Fruit fly (Drosophila melanogaster) whole organism, embryonic: ENCODE data around the gene sud1.

Experiments
- Antp ChIP-seq: fragments of 200-800 bp; sonication (Bioruptor generic); optimal IDR thresholded peaks from 3 replicates; lab custom pipeline; 2016; ENCODE audit warnings: missing biosample characterization, missing genetic modification characterization
- Asciz ChIP-seq: fragments of 200-800 bp; sonication (Bioruptor generic); optimal IDR thresholded peaks from 2 replicates; lab custom pipeline; 2017; ENCODE audit warnings: missing biosample characterization, mild to moderate bottlenecking, missing genetic modification characterization, missing genetic modification reagents
- CG10267 ChIP-seq: fragments of 200-800 bp; sonication (Bioruptor generic); optimal IDR thresholded peaks from 2 replicates; lab custom pipeline; 2018; ENCODE audit warnings: missing biosample characterization, mild to moderate bottlenecking, missing genetic modification characterization, moderate library complexity
- CG11093 ChIP-seq: fragments of 200-800 bp; sonication (Bioruptor generic); IDR thresholded peaks from 3 replicates; pipeline ENCODE4 v1.3.6; 2022; ENCODE audit warnings: missing biosample characterization, missing genetic modification characterization
- CG12155 ChIP-seq: fragments of 200-800 bp; sonication (Bioruptor generic); optimal IDR thresholded peaks from 3 replicates; lab custom pipeline; 2016; ENCODE audit warnings: missing biosample characterization, missing genetic modification characterization
- CG13624 ChIP-seq: fragments of 200-800 bp; sonication (Bioruptor generic); optimal IDR thresholded peaks from 2 replicates; lab custom pipeline; 2016; ENCODE audit warnings: missing biosample characterization, missing genetic modification characterization
- CG14050 ChIP-seq: fragments of 200-800 bp; sonication (Bioruptor generic); IDR thresholded peaks from 3 replicates; pipeline ENCODE4 v1.3.6; 2022; ENCODE audit warnings: missing biosample characterization, missing genetic modification characterization
- CG15514 ChIP-seq: fragments of 200-800 bp; sonication (Bioruptor generic); optimal IDR thresholded peaks from 3 replicates; lab custom pipeline; 2017; ENCODE audit warnings: missing biosample characterization, missing genetic modification characterization, mild to moderate bottlenecking, moderate library complexity, missing genetic modification reagents
- CG15601 ChIP-seq: fragments of 200-800 bp; sonication (Bioruptor generic); optimal IDR thresholded peaks from 3 replicates; lab custom pipeline; 2019; ENCODE audit warnings: missing biosample characterization, mild to moderate bottlenecking, missing genetic modification characterization, moderate library complexity
- CG16813 ChIP-seq: fragments of 200-800 bp; sonication (Bioruptor generic); IDR thresholded peaks from 3 replicates; pipeline ENCODE4 v1.3.6; 2022; ENCODE audit warnings: missing biosample characterization, missing genetic modification characterization; ENCODE audit not compliant: partially characterized antibody
- CG17328 ChIP-seq: fragments of 200-800 bp; sonication (Bioruptor generic); IDR thresholded peaks from 2 replicates; pipeline ENCODE4 v1.3.6; 2022; ENCODE audit warnings: missing biosample characterization, missing genetic modification characterization
- CG17912 ChIP-seq: fragments of 200-800 bp; sonication (Bioruptor generic); optimal IDR thresholded peaks from 2 replicates; lab custom pipeline; 2018; ENCODE audit warnings: missing biosample characterization, mild to moderate bottlenecking, missing genetic modification characterization
- CG18476 ChIP-seq: fragments of 200-800 bp; sonication (Bioruptor generic); optimal IDR thresholded peaks from 2 replicates; lab custom pipeline; 2016; ENCODE audit warnings: missing biosample characterization, mild to moderate bottlenecking, missing genetic modification characterization
- CG2129 ChIP-seq: fragments of 200-800 bp; sonication (Bioruptor generic); IDR thresholded peaks from 2 replicates; pipeline ENCODE4 v1.3.6; 2022; ENCODE audit warnings: missing biosample characterization, missing genetic modification characterization; ENCODE audit not compliant: partially characterized antibody
- CG30020 ChIP-seq: fragments of 200-800 bp; optimal IDR thresholded peaks from 2 replicates; lab custom pipeline; 2019; ENCODE audit warnings: missing biosample characterization, mild to moderate bottlenecking, missing genetic modification characterization, moderate library complexity
- CG3281 ChIP-seq: fragments of 200-800 bp; sonication (Bioruptor generic); optimal IDR thresholded peaks from 3 replicates; lab custom pipeline; 2017; ENCODE audit warnings: missing biosample characterization, mild to moderate bottlenecking, missing genetic modification characterization
- CG3838 ChIP-seq: fragments of 200-800 bp; sonication (Bioruptor generic); optimal IDR thresholded peaks from 3 replicates; lab custom pipeline; 2016; ENCODE audit warnings: missing biosample characterization, missing genetic modification characterization
- CG42726 ChIP-seq: fragments of 200-800 bp; sonication (Bioruptor generic); IDR thresholded peaks from 2 replicates; pipeline ENCODE4 v1.3.6; 2022; ENCODE audit warnings: missing biosample characterization, missing genetic modification characterization; ENCODE audit not compliant: partially characterized antibody
- CG4424 ChIP-seq: fragments of 200-800 bp; sonication (Bioruptor generic); optimal IDR thresholded peaks from 3 replicates; lab custom pipeline; 2016; ENCODE audit warnings: missing biosample characterization, missing genetic modification characterization
- CG5953 ChIP-seq: fragments of 200-800 bp; sonication (Bioruptor generic); IDR thresholded peaks from 2 replicates; pipeline ENCODE4 v1.3.6; 2022; ENCODE audit warnings: missing biosample characterization, missing genetic modification characterization
- CG7745 ChIP-seq: fragments of 200-800 bp; sonication (Bioruptor generic); optimal IDR thresholded peaks from 2 replicates; lab custom pipeline; 2018; ENCODE audit warnings: missing biosample characterization, mild to moderate bottlenecking, missing genetic modification characterization, moderate library complexity
- CG9727 ChIP-seq: fragments of 200-800 bp; sonication (Bioruptor generic); optimal IDR thresholded peaks from 3 replicates; lab custom pipeline; 2017; ENCODE audit warnings: missing biosample characterization, mild to moderate bottlenecking, missing genetic modification characterization
- CG9876 ChIP-seq: fragments of 200-800 bp; sonication (Bioruptor generic); optimal IDR thresholded peaks from 2 replicates; lab custom pipeline; 2016; ENCODE audit warnings: missing biosample characterization, missing genetic modification characterization
- CTCF ChIP-seq: fragments of 200-800 bp; sonication (Bioruptor generic); optimal IDR thresholded peaks from 2 replicates; lab custom pipeline; 2017; ENCODE audit warnings: missing biosample characterization, mild to moderate bottlenecking, missing genetic modification characterization, moderate library complexity
- Chrac-16 ChIP-seq: fragments of 200-800 bp; sonication (Bioruptor generic); optimal IDR thresholded peaks from 3 replicates; lab custom pipeline; 2016; ENCODE audit warnings: missing biosample characterization, missing genetic modification characterization
- Dad ChIP-seq: fragments of 200-800 bp; sonication (Bioruptor generic); optimal IDR thresholded peaks from 3 replicates; lab custom pipeline; 2016; ENCODE audit warnings: missing biosample characterization, missing genetic modification characterization
- Dek ChIP-seq: fragments of 200-800 bp; sonication (Bioruptor generic); optimal IDR thresholded peaks from 3 replicates; lab custom pipeline; 2019; ENCODE audit warnings: missing biosample characterization, mild to moderate bottlenecking, missing genetic modification characterization, moderate library complexity
- Hsf ChIP-seq: fragments of 200-800 bp; sonication (Bioruptor generic); optimal IDR thresholded peaks from 3 replicates; lab custom pipeline; 2016; ENCODE audit warnings: missing biosample characterization, missing genetic modification characterization
- MESR4 ChIP-seq: fragments of 200-800 bp; sonication (Bioruptor generic); optimal IDR thresholded peaks from 2 replicates; lab custom pipeline; 2018; ENCODE audit warnings: missing biosample characterization, mild to moderate bottlenecking, missing genetic modification characterization, moderate library complexity
- Myb ChIP-seq: fragments of 200-800 bp; sonication (Bioruptor generic); optimal IDR thresholded peaks from 2 replicates; lab custom pipeline; 2016; ENCODE audit warnings: missing biosample characterization, missing genetic modification characterization
- Nf-YB ChIP-seq: fragments of 200-800 bp; sonication (Bioruptor generic); optimal IDR thresholded peaks from 3 replicates; lab custom pipeline; 2019; ENCODE audit warnings: missing biosample characterization, mild to moderate bottlenecking, missing genetic modification characterization, moderate library complexity
- Rfx ChIP-seq: fragments of 200-800 bp; sonication (Bioruptor generic); IDR thresholded peaks from 2 replicates; pipeline ENCODE4 v1.3.6; 2022; ENCODE audit warnings: missing biosample characterization, missing genetic modification characterization
- Xbp1 ChIP-seq: fragments of 200-800 bp; sonication (Bioruptor generic); optimal IDR thresholded peaks from 3 replicates; lab custom pipeline; 2016; ENCODE audit warnings: missing biosample characterization, mild to moderate bottlenecking, missing genetic modification characterization
- bab2 ChIP-seq: fragments of 200-800 bp; sonication (Bioruptor generic); optimal IDR thresholded peaks from 2 replicates; lab custom pipeline; 2016; ENCODE audit warnings: missing biosample characterization, missing genetic modification characterization
- bsh ChIP-seq, 2 experiments: fragments of 200-800 bp; sonication (Bioruptor generic); optimal IDR thresholded peaks; 2 replicates each; lab custom pipeline; 2017 to 2018; ENCODE audit warnings: mild to moderate bottlenecking in 2 of 2, missing biosample characterization in 2 of 2, missing genetic modification characterization in 2 of 2, moderate library complexity in 1 of 2
- chinmo ChIP-seq: fragments of 200-800 bp; sonication (Bioruptor generic); IDR thresholded peaks from 4 replicates; pipeline ENCODE4 v1.3.6; 2022; ENCODE audit warnings: missing biosample characterization, missing genetic modification characterization; ENCODE audit not compliant: partially characterized antibody
- crc ChIP-seq: fragments of 200-800 bp; sonication (Bioruptor generic); optimal IDR thresholded peaks from 2 replicates; lab custom pipeline; 2016; ENCODE audit warnings: missing biosample characterization, missing genetic modification characterization
- fd102C ChIP-seq: fragments of 200-800 bp; sonication (Bioruptor generic); optimal IDR thresholded peaks from 2 replicates; lab custom pipeline; 2018; ENCODE audit warnings: missing biosample characterization, mild to moderate bottlenecking, missing genetic modification characterization, moderate library complexity
- gro ChIP-seq: fragments of 200-800 bp; sonication (Bioruptor generic); optimal IDR thresholded peaks from 2 replicates; lab custom pipeline; 2016; ENCODE audit warnings: missing biosample characterization, missing genetic modification characterization
- ind ChIP-seq: fragments of 200-800 bp; sonication (Bioruptor generic); optimal IDR thresholded peaks from 3 replicates; lab custom pipeline; 2016; ENCODE audit warnings: missing biosample characterization, missing genetic modification characterization
- insv ChIP-seq, 2 experiments: fragments of 200-800 bp; sonication (Bioruptor generic); optimal IDR thresholded peaks; 3 replicates each; lab custom pipeline; 2016 to 2018; ENCODE audit warnings: missing biosample characterization in 2 of 2, missing genetic modification characterization in 2 of 2
- lab ChIP-seq: fragments of 200-800 bp; sonication (Bioruptor generic); optimal IDR thresholded peaks from 3 replicates; lab custom pipeline; 2017; ENCODE audit warnings: missing biosample characterization, missing genetic modification characterization, mild to moderate bottlenecking, moderate library complexity, missing genetic modification reagents
- org-1 ChIP-seq: fragments of 200-800 bp; sonication (Bioruptor generic); optimal IDR thresholded peaks from 2 replicates; lab custom pipeline; 2017; ENCODE audit warnings: missing biosample characterization, missing genetic modification characterization
- prd ChIP-seq, 3 experiments: fragments of >200 bp in 2 of 3; fragments of 200-800 bp in 1 of 3; sonication (Bioruptor generic) in 1 of 3; optimal IDR thresholded peaks in 2 of 3; IDR thresholded peaks in 1 of 3; 2 replicates in 2 of 3; 3 replicates in 1 of 3; pipeline versions ENCODE4 v1.3.6 to Lab custom; 2017 to 2022; ENCODE audit warnings: missing biosample characterization in 1 of 3, missing genetic modification characterization in 1 of 3
- sna ChIP-seq: fragments of 200-800 bp; sonication (Bioruptor generic); IDR thresholded peaks from 2 replicates; pipeline ENCODE4 v1.3.6; 2022; ENCODE audit warnings: missing biosample characterization, missing genetic modification characterization; ENCODE audit not compliant: partially characterized antibody
- sr ChIP-seq: fragments of 200-800 bp; sonication (Bioruptor generic); IDR thresholded peaks from 3 replicates; pipeline ENCODE4 v1.3.6; 2022; ENCODE audit warnings: missing biosample characterization, missing genetic modification characterization
- stwl ChIP-seq: fragments of 200-800 bp; sonication (Bioruptor generic); optimal IDR thresholded peaks from 3 replicates; lab custom pipeline; 2018; ENCODE audit warnings: missing biosample characterization, mild to moderate bottlenecking, missing genetic modification characterization, moderate library complexity
- vfl ChIP-seq: fragments of 200-800 bp; sonication (Bioruptor generic); optimal IDR thresholded peaks from 2 replicates; lab custom pipeline; 2016; ENCODE audit warnings: missing biosample characterization, missing genetic modification characterization

sud1 gene

dm6 chr3R:24944920-24945853 lies 27.5 kb upstream of the sud1 start, which contains the start of the genes ssh and Nmnat (continued):
- peak; percentile 19; the same call in 1 of the 4 replicates for TF ChIP-seq chinmo (GFP tag; lab: Robert Waterston, UW)
- TF ChIP-seq lab, result no peak
- TF ChIP-seq Rfx, result peak; percentile 67
- TF ChIP-seq CG18476 (GFP tag; lab: Kevin White, UChicago), result no peak
- peak; percentile 44 for TF ChIP-seq CG3281
- TF ChIP-seq Xbp1, result peak; percentile 48
- TF ChIP-seq insv (GFP tag; optimal IDR thresholded peaks at IDR 0.05; lab: Kevin White, UChicago), result peak; percentile 49 to 84
- TF ChIP-seq CG15514, result peak; percentile 70
- peak; percentile 2 for TF ChIP-seq ind
- no peak for TF ChIP-seq CG7745
- TF ChIP-seq Dek (tag; lab: Kevin White, UChicago), result no peak

dm6 chr3R:24938049-24938448 lies 20.4 kb upstream of the sud1 start, which contains the start of gene Osbp:
Gene Osbp, minus strand, starts transcription at chr3R:24938222.
- no peak for TF ChIP-seq CG11093 (GFP tag; lab: Robert Waterston, UW)
- TF ChIP-seq CG17328, result no peak
- TF ChIP-seq CG5953 (GFP tag; lab: Robert Waterston, UW), result no peak
- TF ChIP-seq vfl (GFP tag; lab: Kevin White, UChicago), result no peak
- no peak for TF ChIP-seq Hsf (GFP tag; lab: Kevin White, UChicago)
- no peak for TF ChIP-seq fd102C
- peak; percentile 41; the same call in 1 of the 2 replicates for TF ChIP-seq sna (GFP tag; lab: Robert Waterston, UW)
- no peak for TF ChIP-seq CG9727 (GFP tag; lab: Kevin White, UChicago)
- no peak for TF ChIP-seq Asciz (GFP tag; lab: Kevin White, UChicago)
- TF ChIP-seq Nf-YB (GFP tag; lab: Kevin White, UChicago), result peak; percentile 79
- peak; percentile 70 for TF ChIP-seq CG42726
- TF ChIP-seq bab2, result no peak
- TF ChIP-seq sr (GFP tag; lab: Robert Waterston, UW), result no peak
- TF ChIP-seq CG4424 (GFP tag; lab: Kevin White, UChicago), result no peak
- no peak for TF ChIP-seq gro (GFP tag; lab: Kevin White, UChicago)
- TF ChIP-seq CG17912 (GFP tag; lab: Kevin White, UChicago), result peak; percentile 0
- TF ChIP-seq Myb (GFP tag; lab: Kevin White, UChicago), result peak; percentile 96
- TF ChIP-seq prd (optimal IDR thresholded peaks at IDR 0.05; lab: Kevin White, UChicago), result no peak
- TF ChIP-seq prd (GFP tag; IDR thresholded peaks at IDR 0.05; lab: Robert Waterston, UW), result no peak
- no peak for TF ChIP-seq Antp (GFP tag; lab: Kevin White, UChicago)
- TF ChIP-seq Dad (GFP tag; lab: Kevin White, UChicago), result no peak
- TF ChIP-seq org-1 (GFP tag; lab: Kevin White, UChicago), result no peak
- TF ChIP-seq Chrac-16, result no peak
- peak; percentile 62 for TF ChIP-seq CG16813 (GFP tag; lab: Robert Waterston, UW)
- no peak for TF ChIP-seq CG2129 (GFP tag; lab: Robert Waterston, UW)
- TF ChIP-seq CG30020 (tag; lab: Kevin White, UChicago), result no peak
- no peak for TF ChIP-seq CG9876
- TF ChIP-seq CG12155, result no peak
- TF ChIP-seq bsh (GFP tag; optimal IDR thresholded peaks at IDR 0.05; lab: Kevin White, UChicago), result no peak
- TF ChIP-seq CG3838 (GFP tag; lab: Kevin White, UChicago), result no peak
- TF ChIP-seq CG15601, result no peak
- peak; percentile 72 for TF ChIP-seq CG10267
- TF ChIP-seq CTCF (GFP tag; lab: Kevin White, UChicago), result no peak
- no peak for TF ChIP-seq CG13624 (GFP tag; lab: Kevin White, UChicago)
- TF ChIP-seq MESR4, result peak; percentile 94
- no peak for TF ChIP-seq CG14050 (GFP tag; lab: Robert Waterston, UW)
- no peak for TF ChIP-seq crc (GFP tag; lab: Kevin White, UChicago)
- TF ChIP-seq stwl (tag; lab: Kevin White, UChicago), result peak; percentile 78
